Worm (Caenorhabditis elegans) whole organism, late embryonic: ENCODE data around the gene F08F8.6.

Experiments
- ama-1 ChIP-seq: fragments of 150-350 bp; optimal IDR thresholded peaks from 2 replicates; lab custom pipeline; 2014
- ceh-18 ChIP-seq: sonication (generic microtip); optimal IDR thresholded peaks from 2 replicates; lab custom pipeline; 2016; ENCODE audit warnings: missing genetic modification characterization, missing compliant biosample characterization
- elt-2 ChIP-seq: sonication (generic microtip); optimal IDR thresholded peaks from 2 replicates; lab custom pipeline; 2016; ENCODE audit warnings: missing genetic modification reagents, missing genetic modification characterization, missing compliant biosample characterization
- pqm-1 ChIP-seq: sonication (generic microtip); optimal IDR thresholded peaks from 2 replicates; lab custom pipeline; 2016; ENCODE audit warnings: missing genetic modification characterization, missing compliant biosample characterization
- rnt-1 ChIP-seq: sonication (generic microtip); optimal IDR thresholded peaks from 2 replicates; lab custom pipeline; 2016; ENCODE audit warnings: missing genetic modification characterization, missing compliant biosample characterization

DNA sequence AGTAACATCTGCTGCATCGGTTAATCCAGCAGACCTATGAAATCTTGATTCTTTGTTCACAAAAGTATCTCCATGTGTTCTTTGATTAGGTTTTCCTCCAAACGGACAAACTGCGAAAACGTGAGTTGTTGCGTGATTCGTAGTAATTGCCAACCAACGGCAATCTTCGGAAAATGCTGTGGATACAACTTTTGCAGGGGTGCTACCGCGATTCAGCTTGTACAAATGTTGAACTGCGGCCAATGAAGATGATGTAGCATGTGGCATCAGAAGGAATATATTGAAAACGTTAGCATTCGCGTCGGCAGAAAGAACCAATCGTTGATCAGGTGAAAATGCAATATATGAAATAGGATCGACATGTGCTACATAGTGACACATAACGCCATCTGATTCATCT, 11.8 kb upstream of the F08F8.6 start:
- TF ChIP-seq pqm-1 (tag; lab: Kevin White, UChicago): no peak
- TF ChIP-seq ama-1: no peak
- no peak for TF ChIP-seq rnt-1 (tag; lab: Kevin White, UChicago)
- no peak for TF ChIP-seq elt-2 (tag; lab: Kevin White, UChicago)
- TF ChIP-seq ceh-18 (tag; lab: Kevin White, UChicago): no peak
